Worm (Caenorhabditis elegans) whole organism, L1 larva: ENCODE measurements around the gene praf-3.

ENCODE experiments used
- C04F5.9 ChIP-seq: sonication (generic microtip); optimal IDR thresholded peaks from 2 replicates; lab custom pipeline; 2016; ENCODE audit warnings: missing genetic modification characterization, missing compliant biosample characterization
- C16A3.4 ChIP-seq: fragments of 150-350 bp; optimal IDR thresholded peaks from 2 replicates; lab custom pipeline; 2014; ENCODE audit warnings: missing biosample characterization, missing genetic modification characterization
- C34B4.2 ChIP-seq: sonication (generic microtip); optimal IDR thresholded peaks from 2 replicates; lab custom pipeline; 2017; ENCODE audit warnings: mild to moderate bottlenecking, missing genetic modification characterization, missing compliant biosample characterization
- F16B12.6 ChIP-seq: fragments of 150-350 bp; optimal IDR thresholded peaks from 2 replicates; lab custom pipeline; 2014; ENCODE audit warnings: missing biosample characterization, missing genetic modification characterization
- aly-2 ChIP-seq: fragments of 150-350 bp; optimal IDR thresholded peaks from 2 replicates; lab custom pipeline; 2014; ENCODE audit warnings: missing biosample characterization, missing genetic modification characterization
- ama-1 ChIP-seq: fragments of 150-350 bp; optimal IDR thresholded peaks from 2 replicates; lab custom pipeline; 2014
- ceh-8 ChIP-seq: fragments of 200-800 bp; sonication (Bioruptor generic); optimal IDR thresholded peaks from 2 replicates; lab custom pipeline; 2018; ENCODE audit warnings: mild to moderate bottlenecking, missing genetic modification characterization, moderate library complexity, missing compliant biosample characterization
- ceh-82 ChIP-seq, 3 experiments: fragments of 150-350 bp in 1 of 3; sonication (generic microtip) in 2 of 3; optimal IDR thresholded peaks; 2 replicates each; lab custom pipeline; 2014 to 2017; ENCODE audit warnings: missing biosample characterization in 3 of 3, missing genetic modification characterization in 3 of 3
- ceh-90 ChIP-seq: sonication (generic microtip); optimal IDR thresholded peaks from 2 replicates; lab custom pipeline; 2016; ENCODE audit warnings: missing genetic modification characterization, missing compliant biosample characterization
- ces-1 ChIP-seq: fragments of 150-350 bp; optimal IDR thresholded peaks from 2 replicates; lab custom pipeline; 2014; ENCODE audit warnings: missing biosample characterization, missing genetic modification reagents, missing genetic modification characterization
- dpl-1 ChIP-seq, 3 experiments: fragments of 150-350 bp in 2 of 3; sonication (generic microtip) in 1 of 3; optimal IDR thresholded peaks; 2 replicates each; lab custom pipeline; 2014 to 2017; ENCODE audit warnings: missing biosample characterization in 3 of 3, missing genetic modification characterization in 3 of 3, missing genetic modification reagents in 3 of 3
- dsc-1 ChIP-seq: sonication (generic microtip); optimal IDR thresholded peaks from 2 replicates; lab custom pipeline; 2016; ENCODE audit warnings: mild to moderate bottlenecking, missing genetic modification characterization, missing compliant biosample characterization
- efl-1 ChIP-seq, 4 experiments: fragments of 150-350 bp; optimal IDR thresholded peaks in 3 of 4; peaks in 1 of 4; 1 replicate in 1 of 4; 2 replicates in 3 of 4; lab custom pipeline; 2014; ENCODE audit warnings: missing biosample characterization in 2 of 4, missing genetic modification characterization in 2 of 4, missing genetic modification reagents in 2 of 4
- egl-13 ChIP-seq: sonication (generic microtip); optimal IDR thresholded peaks from 2 replicates; lab custom pipeline; 2016; ENCODE audit warnings: missing genotype, missing genetic modification reagents, missing genetic modification characterization, missing compliant biosample characterization
- elt-2 ChIP-seq: sonication (generic microtip); optimal IDR thresholded peaks from 2 replicates; lab custom pipeline; 2016; ENCODE audit warnings: missing genetic modification characterization, mild to moderate bottlenecking, inconsistent platforms, missing compliant biosample characterization, missing genetic modification reagents
- elt-3 ChIP-seq, 6 experiments: fragments of 150-350 bp in 1 of 6; sonication (generic microtip); optimal IDR thresholded peaks; 2 replicates each; lab custom pipeline; 2017 to 2018; ENCODE audit warnings: missing biosample characterization in 6 of 6, missing genetic modification characterization in 6 of 6, inconsistent platforms in 1 of 6
- fkh-4 ChIP-seq: sonication (generic microtip); optimal IDR thresholded peaks from 2 replicates; lab custom pipeline; 2016; ENCODE audit warnings: missing compliant biosample characterization, missing genetic modification characterization, borderline replicate concordance
- fos-1 ChIP-seq: fragments of 150-350 bp; optimal IDR thresholded peaks from 2 replicates; lab custom pipeline; 2014; ENCODE audit warnings: missing biosample characterization, missing genetic modification characterization
- grh-1 ChIP-seq: fragments of 200-800 bp; sonication (Bioruptor generic); IDR thresholded peaks from 2 replicates; pipeline ENCODE4 v1.3.6; 2022; ENCODE audit warnings: missing genetic modification reagents, missing genetic modification characterization, missing compliant biosample characterization
- irx-1 ChIP-seq: sonication (generic microtip); optimal IDR thresholded peaks from 2 replicates; lab custom pipeline; 2016; ENCODE audit warnings: missing genetic modification characterization, missing compliant biosample characterization
- jun-1 ChIP-seq: fragments of 150-350 bp; optimal IDR thresholded peaks from 2 replicates; lab custom pipeline; 2014; ENCODE audit warnings: missing biosample characterization, missing genetic modification reagents, missing genetic modification characterization
- lin-14 ChIP-seq: fragments of 200-800 bp; sonication (Bioruptor generic); optimal IDR thresholded peaks from 2 replicates; lab custom pipeline; 2018; ENCODE audit warnings: mild to moderate bottlenecking, missing genetic modification characterization, moderate library complexity, missing compliant biosample characterization
- lin-15B ChIP-seq: fragments of 150-350 bp; sonication (generic microtip); optimal IDR thresholded peaks from 3 replicates; lab custom pipeline; 2014; ENCODE audit warnings: missing biosample characterization, missing genetic modification characterization
- lin-35 ChIP-seq, 2 experiments: fragments of 150-350 bp; optimal IDR thresholded peaks; 2 replicates each; lab custom pipeline; 2014; ENCODE audit warnings: missing biosample characterization in 2 of 2, missing genetic modification characterization in 2 of 2, missing genetic modification reagents in 2 of 2
- lsy-2 ChIP-seq, 2 experiments: fragments of 150-350 bp; optimal IDR thresholded peaks; 2 replicates each; lab custom pipeline; 2014; ENCODE audit warnings: missing biosample characterization in 2 of 2, missing genetic modification characterization in 2 of 2
- mep-1 ChIP-seq: fragments of 150-350 bp; optimal IDR thresholded peaks from 2 replicates; lab custom pipeline; 2014; ENCODE audit warnings: missing biosample characterization, missing genetic modification characterization
- nhr-20 ChIP-seq: sonication (generic microtip); optimal IDR thresholded peaks from 2 replicates; lab custom pipeline; 2016; ENCODE audit warnings: mild to moderate bottlenecking, missing genetic modification characterization, missing compliant biosample characterization
- nhr-237 ChIP-seq: fragments of 150-350 bp; optimal IDR thresholded peaks from 2 replicates; lab custom pipeline; 2014; ENCODE audit warnings: missing biosample characterization, missing genetic modification characterization
- nhr-71 ChIP-seq: sonication (generic microtip); optimal IDR thresholded peaks from 2 replicates; lab custom pipeline; 2016; ENCODE audit warnings: mild to moderate bottlenecking, missing genetic modification characterization, moderate library complexity, missing compliant biosample characterization
- nhr-77 ChIP-seq: fragments of 150-350 bp; optimal IDR thresholded peaks from 2 replicates; lab custom pipeline; 2014; ENCODE audit warnings: missing biosample characterization, missing genetic modification characterization
- nhr-85 ChIP-seq: sonication (generic microtip); peaks from one replicate; lab custom pipeline; 2016; ENCODE audit warnings: missing genetic modification characterization, inconsistent platforms, missing compliant biosample characterization
- nhr-90 ChIP-seq: sonication (generic microtip); optimal IDR thresholded peaks from 2 replicates; lab custom pipeline; 2016; ENCODE audit warnings: mild to moderate bottlenecking, missing genetic modification characterization, missing compliant biosample characterization; ENCODE audit not compliant: poor library complexity
- pag-3 ChIP-seq: sonication (generic microtip); optimal IDR thresholded peaks from 2 replicates; lab custom pipeline; 2017; ENCODE audit warnings: missing genetic modification characterization, mild to moderate bottlenecking, missing compliant biosample characterization, antibody characterized with exemption, borderline replicate concordance; ENCODE audit not compliant: insufficient read depth
- rnt-1 ChIP-seq: sonication (generic microtip); optimal IDR thresholded peaks from 2 replicates; lab custom pipeline; 2016; ENCODE audit warnings: mild to moderate bottlenecking, missing genetic modification characterization, moderate library complexity, missing compliant biosample characterization
- skn-1 ChIP-seq: fragments of 150-350 bp; optimal IDR thresholded peaks from 2 replicates; lab custom pipeline; 2014; ENCODE audit warnings: missing biosample characterization, missing genetic modification characterization
- snu-23 ChIP-seq: sonication (generic microtip); optimal IDR thresholded peaks from 2 replicates; lab custom pipeline; 2016; ENCODE audit warnings: missing genetic modification characterization, missing compliant biosample characterization
- tbx-2 ChIP-seq: sonication (generic microtip); optimal IDR thresholded peaks from 2 replicates; lab custom pipeline; 2016; ENCODE audit warnings: missing genetic modification characterization, missing compliant biosample characterization
- tlp-1 ChIP-seq: fragments of 150-350 bp; optimal IDR thresholded peaks from 2 replicates; lab custom pipeline; 2014; ENCODE audit warnings: missing biosample characterization, missing genetic modification characterization
- unc-130 ChIP-seq: fragments of 150-350 bp; optimal IDR thresholded peaks from 2 replicates; lab custom pipeline; 2017; ENCODE audit warnings: missing biosample characterization, missing genetic modification characterization, inconsistent platforms
- vab-15 ChIP-seq: sonication (generic microtip); optimal IDR thresholded peaks from 2 replicates; lab custom pipeline; 2017; ENCODE audit warnings: missing genotype, mild to moderate bottlenecking, missing genetic modification characterization, missing compliant biosample characterization
- xbp-1 ChIP-seq: sonication (generic microtip); optimal IDR thresholded peaks from 2 replicates; lab custom pipeline; 2016; ENCODE audit warnings: missing genetic modification characterization, missing compliant biosample characterization
- zip-4 ChIP-seq: fragments of 200-800 bp; sonication (Bioruptor generic); optimal IDR thresholded peaks from 2 replicates; lab custom pipeline; 2018; ENCODE audit warnings: mild to moderate bottlenecking, missing genetic modification characterization, moderate library complexity, missing compliant biosample characterization

Gene praf-3

ce11 chrIV:8375381-8375780 is 4.4 kb upstream of the praf-3 start (continued):
- TF ChIP-seq skn-1 (tag; lab: Kevin White, UChicago) (peak; percentile 67), ceh-8 (GFP tag; lab: Kevin White, UChicago) (no peak), ama-1 (lab: Kevin White, UChicago) (peak; percentile 88), C04F5.9 (tag; lab: Kevin White, UChicago) (peak; percentile 6), snu-23 (GFP tag; lab: Kevin White, UChicago) (peak; percentile 95), nhr-85 (tag; lab: Kevin White, UChicago) (peak; percentile 81), nhr-90 (peak; percentile 87), ceh-90 (tag; lab: Kevin White, UChicago) (no peak), lin-35 (GFP tag; optimal IDR thresholded peaks at IDR 0.05; lab: Kevin White, UChicago) (peak; percentile 78 to 88), zip-4 (GFP tag; lab: Kevin White, UChicago) (peak; percentile 44), vab-15 (peak; percentile 59), dpl-1 (GFP tag; optimal IDR thresholded peaks at IDR 0.05; lab: Kevin White, UChicago) (peak; percentile 59 to 67 (median 65)), jun-1 (tag; lab: Kevin White, UChicago) (peak; percentile 19), fos-1 (tag; lab: Kevin White, UChicago) (peak; percentile 44), F16B12.6 (tag; lab: Kevin White, UChicago) (peak; percentile 20), lsy-2 (tag; optimal IDR thresholded peaks at IDR 0.05; lab: Kevin White, UChicago) (peak; percentile 77 to 87), nhr-71 (tag; lab: Kevin White, UChicago) (peak; percentile 91), efl-1 (optimal IDR thresholded peaks at IDR 0.05; lab: Kevin White, UChicago) (peak; percentile 63 to 75), efl-1 (GFP tag; optimal IDR thresholded peaks at IDR 0.05 in 1 of 2; lab: Kevin White, UChicago) (peak; percentile 56 to 93), mep-1 (tag; lab: Kevin White, UChicago) (peak; percentile 94), tbx-2 (tag; lab: Kevin White, UChicago) (peak; percentile 76)

- peak; percentile 12 for TF ChIP-seq rnt-1 (tag; lab: Kevin White, UChicago)
- TF ChIP-seq aly-2 (tag; lab: Kevin White, UChicago), result no peak
- TF ChIP-seq efl-1 (optimal IDR thresholded peaks at IDR 0.05; lab: Kevin White, UChicago), result peak in 1 of 2 experiments; percentile 27
- no peak for TF ChIP-seq efl-1 (GFP tag; optimal IDR thresholded peaks at IDR 0.05 in 1 of 2; lab: Kevin White, UChicago)
- peak; percentile 36 for TF ChIP-seq mep-1 (tag; lab: Kevin White, UChicago)
- peak; percentile 72 for TF ChIP-seq skn-1 (tag; lab: Kevin White, UChicago)
- no peak for TF ChIP-seq ces-1 (GFP tag; lab: Kevin White, UChicago)
- no peak for TF ChIP-seq lin-15B
- peak in 1 of 2 experiments; percentile 32 for TF ChIP-seq lsy-2 (tag; optimal IDR thresholded peaks at IDR 0.05; lab: Kevin White, UChicago)
- no peak for TF ChIP-seq pag-3
- no peak for TF ChIP-seq xbp-1
- no peak for TF ChIP-seq egl-13
- no peak for TF ChIP-seq elt-2 (tag; lab: Kevin White, UChicago)
- peak; percentile 9 for TF ChIP-seq nhr-71 (tag; lab: Kevin White, UChicago)
- no peak for TF ChIP-seq tlp-1 (tag; lab: Kevin White, UChicago)
- TF ChIP-seq ceh-82 (tag; optimal IDR thresholded peaks at IDR 0.05; lab: Kevin White, UChicago), result peak in 2 of 3 experiments; percentile 2 to 38
- TF ChIP-seq nhr-20, result no peak
- peak; percentile 46 for TF ChIP-seq lin-14
- TF ChIP-seq dsc-1 (tag; lab: Kevin White, UChicago), result peak; percentile 58
- no peak for TF ChIP-seq C34B4.2 (tag; lab: Kevin White, UChicago)
- TF ChIP-seq lin-35 (GFP tag; optimal IDR thresholded peaks at IDR 0.05; lab: Kevin White, UChicago), result peak in 1 of 2 experiments; percentile 16
- TF ChIP-seq nhr-237 (tag; lab: Kevin White, UChicago), result no peak
- peak; percentile 38 for TF ChIP-seq nhr-77
Measured at ce11 chrIV:8376923-8377322, 2.9 kb upstream of the praf-3 start.

- no peak for TF ChIP-seq tbx-2 (tag; lab: Kevin White, UChicago)
- no peak for TF ChIP-seq zip-4 (GFP tag; lab: Kevin White, UChicago)
- TF ChIP-seq grh-1 (GFP tag; lab: Robert Waterston, UW), result 0 out of 2 replicates have a peak, but pooled peaks have one; percentile 11
- no peak for TF ChIP-seq unc-130
- no peak for TF ChIP-seq fkh-4 (tag; lab: Kevin White, UChicago)
- TF ChIP-seq C16A3.4 (tag; lab: Kevin White, UChicago), result no peak
- peak; percentile 43 for TF ChIP-seq aly-2 (tag; lab: Kevin White, UChicago)
- no peak for TF ChIP-seq elt-3 (tag; optimal IDR thresholded peaks at IDR 0.05; lab: Kevin White, UChicago)
- TF ChIP-seq irx-1 (tag; lab: Kevin White, UChicago), result no peak
- no peak for TF ChIP-seq nhr-71 (tag; lab: Kevin White, UChicago)
- TF ChIP-seq fos-1 (tag; lab: Kevin White, UChicago), result no peak
Measured at ce11 chrIV:8377501-8377900, 2.3 kb upstream of the praf-3 start, which contains the start of gene D2096.7. TSS of gene D2096.7 (minus strand) at chrIV:8377630.
